Worm (Caenorhabditis elegans) whole organism, L2 larva: ENCODE measurements around the gene H41C03.2.

Experiments used
- R02D3.7 ChIP-seq: fragments of 150-350 bp; optimal IDR thresholded peaks from 2 replicates; lab custom pipeline; 2014; ENCODE audit warnings: missing biosample characterization, missing genetic modification characterization
- ama-1 ChIP-seq: fragments of 150-350 bp; optimal IDR thresholded peaks from 2 replicates; lab custom pipeline; 2018; ENCODE audit warnings: inconsistent platforms
- nhr-237 ChIP-seq: fragments of 150-350 bp; optimal IDR thresholded peaks from 2 replicates; lab custom pipeline; 2014; ENCODE audit warnings: missing biosample characterization, missing genetic modification characterization

- TF ChIP-seq ama-1 (lab: Kevin White, UChicago), result no peak
- no peak for TF ChIP-seq nhr-237 (tag; lab: Kevin White, UChicago)
- TF ChIP-seq R02D3.7 (tag; lab: Kevin White, UChicago), result no peak
Measured at ce11 chrII:5829940-5830424, 21.9 kb downstream of the H41C03.2 start, which contains the start of gene col-74.
